Worm (Caenorhabditis elegans) whole organism, mixed stage, embryonic: ENCODE data around the gene B0454.26.

Experiments used
- bed-3 ChIP-seq: fragments of 200-800 bp; sonication (Bioruptor generic); optimal IDR thresholded peaks from 3 replicates; lab custom pipeline; 2018; ENCODE audit warnings: mild to moderate bottlenecking, missing genetic modification characterization, moderate library complexity, missing compliant biosample characterization
- blmp-1 ChIP-seq: fragments of 150-350 bp; optimal IDR thresholded peaks from 2 replicates; lab custom pipeline; 2014; ENCODE audit warnings: missing biosample characterization, missing genetic modification characterization
- ceh-39 ChIP-seq: fragments of 150-350 bp; optimal IDR thresholded peaks from 2 replicates; lab custom pipeline; 2014; ENCODE audit warnings: missing biosample characterization, missing genetic modification characterization
- ceh-43 ChIP-seq: fragments of 200-800 bp; sonication (Bioruptor generic); optimal IDR thresholded peaks from 2 replicates; lab custom pipeline; 2018; ENCODE audit warnings: mild to moderate bottlenecking, missing genetic modification characterization, moderate library complexity, missing compliant biosample characterization
- ceh-83 ChIP-seq: fragments of 200-800 bp; sonication (Bioruptor generic); optimal IDR thresholded peaks from 2 replicates; lab custom pipeline; 2018; ENCODE audit warnings: mild to moderate bottlenecking, missing genetic modification characterization, missing compliant biosample characterization
- ces-1 ChIP-seq: fragments of 150-350 bp; optimal IDR thresholded peaks from 2 replicates; lab custom pipeline; 2014; ENCODE audit warnings: missing biosample characterization, missing genetic modification reagents, missing genetic modification characterization
- cnd-1 ChIP-seq: fragments of 200-800 bp; sonication (Bioruptor generic); optimal IDR thresholded peaks from 2 replicates; lab custom pipeline; 2018; ENCODE audit warnings: mild to moderate bottlenecking, missing genetic modification characterization, missing compliant biosample characterization
- drap-1 ChIP-seq: fragments of 200-800 bp; sonication (Bioruptor generic); optimal IDR thresholded peaks from 3 replicates; lab custom pipeline; 2018; ENCODE audit warnings: mild to moderate bottlenecking, missing genetic modification characterization, missing compliant biosample characterization
- elt-1 ChIP-seq: sonication (generic microtip); optimal IDR thresholded peaks from 2 replicates; lab custom pipeline; 2017; ENCODE audit warnings: missing genetic modification characterization, mild to moderate bottlenecking, missing compliant biosample characterization, antibody characterized with exemption, moderate library complexity, borderline replicate concordance; ENCODE audit not compliant: insufficient read depth
- elt-3 ChIP-seq: fragments of 150-350 bp; optimal IDR thresholded peaks from 2 replicates; lab custom pipeline; 2014; ENCODE audit warnings: missing biosample characterization, missing genetic modification characterization
- flh-1 ChIP-seq: fragments of 200-800 bp; sonication (Bioruptor generic); optimal IDR thresholded peaks from 2 replicates; lab custom pipeline; 2018; ENCODE audit warnings: mild to moderate bottlenecking, missing genetic modification characterization, moderate library complexity, missing compliant biosample characterization
- ham-2 ChIP-seq: fragments of 200-800 bp; sonication (Bioruptor generic); optimal IDR thresholded peaks from 2 replicates; lab custom pipeline; 2018; ENCODE audit warnings: mild to moderate bottlenecking, missing genetic modification characterization, missing compliant biosample characterization
- hlh-1 ChIP-seq: fragments of 150-350 bp; optimal IDR thresholded peaks from 2 replicates; lab custom pipeline; 2014; ENCODE audit warnings: missing biosample characterization, missing genetic modification reagents, missing genetic modification characterization
- lin-32 ChIP-seq: fragments of 200-800 bp; sonication (Bioruptor generic); optimal IDR thresholded peaks from 2 replicates; lab custom pipeline; 2018; ENCODE audit warnings: mild to moderate bottlenecking, missing genetic modification characterization, missing compliant biosample characterization
- lsy-2 ChIP-seq: fragments of 150-350 bp; optimal IDR thresholded peaks from 2 replicates; lab custom pipeline; 2014; ENCODE audit warnings: missing biosample characterization, missing genetic modification characterization
- mab-5 ChIP-seq: fragments of 150-350 bp; optimal IDR thresholded peaks from 2 replicates; lab custom pipeline; 2014; ENCODE audit warnings: missing biosample characterization, missing genetic modification characterization
- mep-1 ChIP-seq: fragments of 150-350 bp; optimal IDR thresholded peaks from 2 replicates; lab custom pipeline; 2017; ENCODE audit warnings: missing biosample characterization, missing genetic modification reagents, missing genetic modification characterization, inconsistent platforms
- mls-2 ChIP-seq: sonication (generic microtip); optimal IDR thresholded peaks from 2 replicates; lab custom pipeline; 2016; ENCODE audit warnings: mild to moderate bottlenecking, missing genetic modification characterization, moderate library complexity, missing compliant biosample characterization
- nhr-12 ChIP-seq: fragments of 150-350 bp; optimal IDR thresholded peaks from 2 replicates; lab custom pipeline; 2014; ENCODE audit warnings: missing biosample characterization, missing genetic modification characterization
- nhr-2 ChIP-seq: fragments of 150-350 bp; optimal IDR thresholded peaks from 2 replicates; lab custom pipeline; 2014; ENCODE audit warnings: missing biosample characterization, missing genetic modification characterization
- nhr-237 ChIP-seq: fragments of 150-350 bp; optimal IDR thresholded peaks from 2 replicates; lab custom pipeline; 2014; ENCODE audit warnings: missing biosample characterization, missing genetic modification characterization
- nhr-76 ChIP-seq: sonication (generic microtip); optimal IDR thresholded peaks from 2 replicates; lab custom pipeline; 2017; ENCODE audit warnings: missing biosample characterization, missing genetic modification characterization
- pha-4 ChIP-seq: fragments of 150-350 bp; optimal IDR thresholded peaks from 2 replicates; lab custom pipeline; 2018; ENCODE audit warnings: missing biosample characterization, missing genetic modification reagents, missing genetic modification characterization
- sem-2 ChIP-seq: fragments of 200-800 bp; sonication (Bioruptor generic); optimal IDR thresholded peaks from 2 replicates; lab custom pipeline; 2018; ENCODE audit warnings: mild to moderate bottlenecking, missing genetic modification characterization, missing compliant biosample characterization
- snpc-4 ChIP-seq: fragments of 150-350 bp; optimal IDR thresholded peaks from 2 replicates; lab custom pipeline; 2014; ENCODE audit warnings: missing biosample characterization, missing genetic modification characterization
- sptf-1 ChIP-seq: sonication (generic microtip); optimal IDR thresholded peaks from 2 replicates; lab custom pipeline; 2017; ENCODE audit warnings: mild to moderate bottlenecking, missing genetic modification characterization, moderate library complexity, missing compliant biosample characterization
- unc-120 ChIP-seq: sonication (generic microtip); optimal IDR thresholded peaks from 2 replicates; lab custom pipeline; 2017; ENCODE audit warnings: missing genetic modification characterization, missing compliant biosample characterization; ENCODE audit not compliant: poor library complexity, severe bottlenecking
- unc-39 ChIP-seq: fragments of 150-350 bp; optimal IDR thresholded peaks from 2 replicates; lab custom pipeline; 2014; ENCODE audit warnings: missing biosample characterization, missing genetic modification characterization
- unc-62 ChIP-seq: fragments of 150-350 bp; optimal IDR thresholded peaks from 2 replicates; lab custom pipeline; 2014; ENCODE audit warnings: missing biosample characterization, missing genetic modification reagents, missing genetic modification characterization
- zip-8 ChIP-seq: fragments of 150-350 bp; optimal IDR thresholded peaks from 2 replicates; lab custom pipeline; 2014; ENCODE audit warnings: missing biosample characterization, missing genetic modification characterization

Gene B0454.26

DNA sequence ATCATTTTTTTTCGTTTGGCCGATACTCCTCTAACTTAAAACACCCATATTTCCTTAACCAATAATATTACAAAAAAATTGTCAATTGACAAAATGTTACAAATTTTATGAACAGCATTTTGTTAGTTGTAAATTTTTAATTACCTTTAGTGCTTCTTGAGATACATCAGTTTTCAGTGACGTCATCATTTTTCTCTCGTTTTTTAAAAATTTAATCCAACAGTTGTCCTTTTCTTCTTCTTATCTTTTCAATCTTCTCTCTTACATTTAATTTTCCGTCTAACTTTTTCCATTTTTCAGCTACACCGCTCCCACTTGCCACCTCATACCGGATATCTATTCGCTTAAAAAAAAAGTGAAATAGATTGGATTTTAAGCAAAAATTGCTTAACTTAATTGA, 41.6 kb downstream of the B0454.26 start, which contains the start of gene lido-8:
TSS of gene lido-8 (plus strand) at position 301 of the 400 bp plus-strand sequence.
- TF ChIP-seq zip-8 (tag; lab: Kevin White, UChicago) (peak; percentile 64), ceh-43 (no peak)
- TF ChIP-seq, all 35 proteins: peak for 1

DNA sequence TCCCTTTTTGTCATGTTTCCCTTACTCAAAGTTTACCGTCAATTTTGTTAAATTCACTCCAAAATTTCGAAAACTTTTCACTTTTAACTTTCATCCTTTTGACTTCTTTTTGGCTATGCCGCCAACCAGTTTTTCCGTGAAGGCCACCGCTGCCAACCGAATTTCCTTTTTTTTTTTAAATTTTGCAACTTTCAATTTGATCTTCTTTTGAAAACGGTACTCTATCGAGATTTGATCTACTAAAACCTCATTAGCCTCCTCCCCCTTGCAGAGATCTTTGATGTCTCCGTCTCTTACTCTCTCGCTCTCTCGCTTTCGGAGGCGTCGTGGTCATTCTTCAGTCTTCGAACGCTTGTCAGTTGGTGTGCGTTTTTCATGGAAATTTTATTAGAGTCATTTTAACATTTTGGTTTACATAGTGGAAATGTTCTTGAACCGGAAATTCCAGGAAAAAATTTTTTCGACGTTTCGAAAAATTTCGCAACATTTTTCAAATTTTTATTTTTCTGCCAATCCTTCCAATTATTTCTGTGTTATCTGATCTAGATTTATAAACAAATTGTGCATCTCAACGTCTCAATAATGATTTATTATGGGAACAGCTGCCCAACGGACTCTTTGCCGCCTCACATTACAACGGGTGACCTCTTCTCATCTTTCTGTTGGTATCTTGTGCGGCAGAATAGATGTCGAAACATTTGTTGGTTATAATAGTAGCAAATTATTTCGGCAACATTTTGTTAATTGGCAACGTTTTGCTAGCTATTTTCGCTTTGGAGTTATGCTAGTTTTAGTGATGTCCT, 43.6 kb downstream of the B0454.26 start:
- TF ChIP-seq zip-8 (tag; lab: Kevin White, UChicago) (no peak), mab-5 (tag; lab: Kevin White, UChicago) (peak; percentile 98), nhr-76 (tag; lab: Kevin White, UChicago) (no peak), sem-2 (GFP tag; lab: Kevin White, UChicago) (no peak), snpc-4 (tag; lab: Kevin White, UChicago) (no peak), pha-4 (tag; lab: Kevin White, UChicago) (no peak), nhr-2 (tag; lab: Kevin White, UChicago) (peak; percentile 62), ceh-39 (tag; lab: Kevin White, UChicago) (peak; percentile 2), unc-39 (peak; percentile 42), cnd-1 (tag; lab: Kevin White, UChicago) (peak; percentile 68), lin-32 (GFP tag; lab: Kevin White, UChicago) (peak; percentile 23), hlh-1 (tag; lab: Kevin White, UChicago) (peak; percentile 99), unc-120 (tag; lab: Kevin White, UChicago) (peak; percentile 19), ces-1 (GFP tag; lab: Kevin White, UChicago) (peak; percentile 23), elt-1 (tag; lab: Kevin White, UChicago) (no peak), unc-62 (GFP tag; lab: Kevin White, UChicago) (peak; percentile 94), nhr-12 (tag; lab: Kevin White, UChicago) (no peak)

- no peak for TF ChIP-seq blmp-1
- no peak for TF ChIP-seq nhr-76 (tag; lab: Kevin White, UChicago)
- no peak for TF ChIP-seq ceh-83 (GFP tag; lab: Kevin White, UChicago)
- no peak for TF ChIP-seq elt-1 (tag; lab: Kevin White, UChicago)
- TF ChIP-seq lsy-2 (tag; lab: Kevin White, UChicago), result no peak
- no peak for TF ChIP-seq mls-2 (tag; lab: Kevin White, UChicago)
- TF ChIP-seq zip-8 (tag; lab: Kevin White, UChicago), result no peak
- no peak for TF ChIP-seq bed-3
- TF ChIP-seq mep-1 (tag; lab: Kevin White, UChicago), result no peak
- no peak for TF ChIP-seq nhr-237 (tag; lab: Kevin White, UChicago)
- TF ChIP-seq nhr-12 (tag; lab: Kevin White, UChicago), result no peak
Measured at ce11 chrII:2992300-2992699, 46.1 kb downstream of the B0454.26 start.

DNA sequence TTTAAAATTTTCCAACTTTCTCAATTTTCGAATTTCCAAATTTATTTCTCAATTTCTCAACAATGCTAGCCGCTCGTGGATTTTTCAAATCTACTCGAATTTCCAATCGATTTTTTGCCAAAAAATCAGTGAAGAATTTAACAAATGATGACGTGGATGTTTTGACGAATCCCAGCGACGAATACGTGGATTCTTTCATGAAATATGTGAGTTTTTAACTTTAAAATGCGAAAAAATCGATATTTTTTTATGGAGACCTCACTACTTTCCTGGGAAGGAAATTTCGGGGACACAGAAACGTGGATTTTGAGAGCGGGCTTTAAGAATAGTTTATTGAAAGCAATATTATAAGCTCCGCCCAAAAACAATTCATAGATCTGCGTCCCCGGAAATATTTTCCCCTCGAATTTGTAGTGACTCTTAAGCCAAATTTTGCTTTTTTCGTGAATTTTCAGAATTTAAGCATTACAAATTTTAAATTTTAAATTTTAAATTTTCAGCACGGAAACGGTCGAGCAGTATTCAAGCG, 46.7 kb downstream of the B0454.26 start, which contains the start of gene K08A2.2:
TSS of gene K08A2.2 (plus strand) at position 51 of the 529 bp plus-strand sequence.
- TF ChIP-seq hlh-1 (tag; lab: Kevin White, UChicago) (no peak), bed-3 (no peak), zip-8 (tag; lab: Kevin White, UChicago) (no peak), nhr-76 (tag; lab: Kevin White, UChicago) (no peak), ceh-43 (no peak), sptf-1 (no peak), nhr-2 (tag; lab: Kevin White, UChicago) (no peak), flh-1 (no peak), lsy-2 (tag; lab: Kevin White, UChicago) (no peak), drap-1 (no peak), unc-39 (no peak)

DNA sequence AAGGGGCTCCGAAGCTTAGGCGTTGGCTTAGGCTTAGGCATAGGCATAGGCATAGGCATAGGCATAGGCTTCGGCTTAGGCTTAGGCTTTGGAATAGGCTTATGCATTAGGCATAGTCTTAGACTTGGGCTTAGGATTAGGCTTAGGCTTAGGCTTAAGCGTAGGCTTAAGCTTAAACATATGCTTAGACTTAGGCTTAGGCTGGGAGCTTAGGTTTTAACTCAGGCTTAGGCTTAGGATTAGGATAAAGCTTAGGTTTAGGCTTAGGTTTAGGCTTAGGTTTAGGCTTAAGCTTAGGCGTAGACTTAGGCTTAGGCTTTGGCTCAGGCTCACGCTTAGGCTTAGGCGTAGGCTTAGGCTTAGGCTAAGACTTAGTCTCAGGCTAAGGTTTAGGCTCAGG, 48.3 kb downstream of the B0454.26 start:
- TF ChIP-seq nhr-237 (tag; lab: Kevin White, UChicago), result no peak
- no peak for TF ChIP-seq elt-3 (tag; lab: Kevin White, UChicago)
- peak; percentile 52 for TF ChIP-seq ham-2 (GFP tag; lab: Kevin White, UChicago)
- TF ChIP-seq nhr-12 (tag; lab: Kevin White, UChicago), result no peak
- no peak for TF ChIP-seq drap-1
- TF ChIP-seq hlh-1 (tag; lab: Kevin White, UChicago), result no peak
- TF ChIP-seq, all 35 proteins: peak for 1
